Fruit fly (Drosophila melanogaster) whole organism, embryonic: ENCODE data around the gene CG31230.

ENCODE experiments used
- Bgb ChIP-seq: fragments of 200-800 bp; sonication (Bioruptor generic); IDR thresholded peaks from 2 replicates; pipeline ENCODE4 v1.3.6; 2022; ENCODE audit warnings: missing biosample characterization, missing genetic modification characterization; ENCODE audit not compliant: partially characterized antibody
- Blimp-1 ChIP-seq: fragments of 200-800 bp; sonication (Bioruptor generic); optimal IDR thresholded peaks from 3 replicates; lab custom pipeline; 2018; ENCODE audit warnings: missing biosample characterization, missing genetic modification characterization, mild to moderate bottlenecking, moderate library complexity, missing genetic modification reagents
- CG10147 ChIP-seq: fragments of 200-800 bp; sonication (Bioruptor generic); optimal IDR thresholded peaks from 2 replicates; lab custom pipeline; 2019; ENCODE audit warnings: missing biosample characterization, mild to moderate bottlenecking, missing genetic modification characterization, moderate library complexity
- CG10267 ChIP-seq: fragments of 200-800 bp; sonication (Bioruptor generic); optimal IDR thresholded peaks from 2 replicates; lab custom pipeline; 2018; ENCODE audit warnings: missing biosample characterization, mild to moderate bottlenecking, missing genetic modification characterization, moderate library complexity
- CG11696 ChIP-seq: fragments of 200-800 bp; sonication (Bioruptor generic); IDR thresholded peaks from 2 replicates; pipeline ENCODE4 v1.3.6; 2022; ENCODE audit warnings: missing biosample characterization, missing genetic modification characterization
- CG13296 ChIP-seq: fragments of 200-800 bp; sonication (Bioruptor generic); optimal IDR thresholded peaks from 3 replicates; lab custom pipeline; 2018; ENCODE audit warnings: missing biosample characterization, mild to moderate bottlenecking, missing genetic modification characterization
- CG17385 ChIP-seq: fragments of 200-800 bp; sonication (Bioruptor generic); optimal IDR thresholded peaks from 3 replicates; lab custom pipeline; 2018; ENCODE audit warnings: missing biosample characterization, mild to moderate bottlenecking, missing genetic modification characterization
- CG17829 ChIP-seq: fragments of 200-800 bp; optimal IDR thresholded peaks from 2 replicates; lab custom pipeline; 2019; ENCODE audit warnings: missing biosample characterization, mild to moderate bottlenecking, missing genetic modification characterization, moderate library complexity
- CG30403 ChIP-seq: fragments of 200-800 bp; sonication (Bioruptor generic); optimal IDR thresholded peaks from 3 replicates; lab custom pipeline; 2016; ENCODE audit warnings: missing biosample characterization, missing genetic modification characterization
- CG3065 ChIP-seq: fragments of 200-800 bp; sonication (Bioruptor generic); optimal IDR thresholded peaks from 2 replicates; lab custom pipeline; 2016; ENCODE audit warnings: missing biosample characterization, missing genetic modification characterization
- CG3163 ChIP-seq: fragments of 200-800 bp; sonication (Bioruptor generic); optimal IDR thresholded peaks from 3 replicates; lab custom pipeline; 2016; ENCODE audit warnings: missing biosample characterization, missing genetic modification characterization
- CG34422 ChIP-seq: fragments of 200-800 bp; sonication (Bioruptor generic); IDR thresholded peaks from 3 replicates; pipeline ENCODE4 v1.3.6; 2022; ENCODE audit warnings: missing biosample characterization, missing genetic modification characterization
- CG4328 ChIP-seq: fragments of 200-800 bp; sonication (Bioruptor generic); optimal IDR thresholded peaks from 3 replicates; lab custom pipeline; 2017; ENCODE audit warnings: missing biosample characterization, missing genetic modification reagents, missing genetic modification characterization
- CG6765 ChIP-seq: fragments of 200-800 bp; sonication (Bioruptor generic); optimal IDR thresholded peaks from 3 replicates; lab custom pipeline; 2017; ENCODE audit warnings: missing biosample characterization, mild to moderate bottlenecking, missing genetic modification characterization
- CG7271 ChIP-seq: fragments of 200-800 bp; sonication (Bioruptor generic); optimal IDR thresholded peaks from 2 replicates; lab custom pipeline; 2018; ENCODE audit warnings: missing biosample characterization, mild to moderate bottlenecking, missing genetic modification characterization, moderate library complexity
- CG7786 ChIP-seq: fragments of 200-800 bp; sonication (Bioruptor generic); optimal IDR thresholded peaks from 2 replicates; lab custom pipeline; 2016; ENCODE audit warnings: missing biosample characterization, missing genetic modification characterization
- CG7839 ChIP-seq: fragments of 200-800 bp; sonication (Bioruptor generic); optimal IDR thresholded peaks from 3 replicates; lab custom pipeline; 2018; ENCODE audit warnings: missing biosample characterization, mild to moderate bottlenecking, missing genetic modification characterization, moderate library complexity
- CG7928 ChIP-seq: fragments of 200-800 bp; sonication (Bioruptor generic); optimal IDR thresholded peaks from 2 replicates; lab custom pipeline; 2017; ENCODE audit warnings: missing biosample characterization, mild to moderate bottlenecking, missing genetic modification characterization
- CG8944 ChIP-seq: fragments of 200-800 bp; sonication (Bioruptor generic); optimal IDR thresholded peaks from 3 replicates; lab custom pipeline; 2016; ENCODE audit warnings: missing biosample characterization, missing genetic modification characterization
- CrebB ChIP-seq: fragments of 200-800 bp; sonication (Bioruptor generic); optimal IDR thresholded peaks from 3 replicates; lab custom pipeline; 2018; ENCODE audit warnings: missing biosample characterization, mild to moderate bottlenecking, missing genetic modification characterization
- Deaf1 ChIP-seq: fragments of 200-800 bp; optimal IDR thresholded peaks from 3 replicates; lab custom pipeline; 2019; ENCODE audit warnings: missing biosample characterization, mild to moderate bottlenecking, missing genetic modification characterization, moderate library complexity
- E2f1 ChIP-seq: fragments of 200-800 bp; sonication (Bioruptor generic); IDR thresholded peaks from 2 replicates; pipeline ENCODE4 v1.3.6; 2022; ENCODE audit warnings: missing biosample characterization, missing genetic modification characterization
- Elba2 ChIP-seq: fragments of 200-800 bp; sonication (Bioruptor generic); optimal IDR thresholded peaks from 3 replicates; lab custom pipeline; 2016; ENCODE audit warnings: missing biosample characterization, missing genetic modification characterization
- Fer1 ChIP-seq: fragments of 200-800 bp; sonication (Bioruptor generic); optimal IDR thresholded peaks from 2 replicates; lab custom pipeline; 2017; ENCODE audit warnings: missing biosample characterization, mild to moderate bottlenecking, missing genetic modification characterization
- Fer3 ChIP-seq: fragments of 200-800 bp; sonication (Bioruptor generic); optimal IDR thresholded peaks from 2 replicates; lab custom pipeline; 2018; ENCODE audit warnings: missing biosample characterization, mild to moderate bottlenecking, missing genetic modification characterization, moderate library complexity
- Hsf ChIP-seq: fragments of 200-800 bp; sonication (Bioruptor generic); optimal IDR thresholded peaks from 3 replicates; lab custom pipeline; 2016; ENCODE audit warnings: missing biosample characterization, missing genetic modification characterization
- Jarid2 ChIP-seq: fragments of 200-800 bp; sonication (Bioruptor generic); optimal IDR thresholded peaks from 3 replicates; lab custom pipeline; 2017; ENCODE audit warnings: mild to moderate bottlenecking, missing biosample characterization, missing genetic modification reagents, missing genetic modification characterization
- Lhr ChIP-seq: fragments of 200-800 bp; sonication (Bioruptor generic); optimal IDR thresholded peaks from 3 replicates; lab custom pipeline; 2017; ENCODE audit warnings: mild to moderate bottlenecking, missing biosample characterization, missing genetic modification reagents, missing genetic modification characterization
- MBD-R2 ChIP-seq: fragments of 200-800 bp; sonication (Bioruptor generic); IDR thresholded peaks from 2 replicates; pipeline ENCODE4 v1.3.6; 2022; ENCODE audit warnings: missing biosample characterization, missing genetic modification characterization
- ara ChIP-seq: fragments of 200-800 bp; sonication (Bioruptor generic); IDR thresholded peaks from 2 replicates; pipeline ENCODE4 v1.3.6; 2022; ENCODE audit warnings: missing biosample characterization, missing genetic modification characterization
- bigmax ChIP-seq: fragments of 200-800 bp; sonication (Bioruptor generic); optimal IDR thresholded peaks from 2 replicates; lab custom pipeline; 2018; ENCODE audit warnings: missing biosample characterization, mild to moderate bottlenecking, missing genetic modification characterization
- bsh ChIP-seq, 2 experiments: fragments of 200-800 bp; sonication (Bioruptor generic); optimal IDR thresholded peaks; 2 replicates each; lab custom pipeline; 2017 to 2018; ENCODE audit warnings: mild to moderate bottlenecking in 2 of 2, missing biosample characterization in 2 of 2, missing genetic modification characterization in 2 of 2, moderate library complexity in 1 of 2
- croc ChIP-seq: fragments of 200-800 bp; sonication (Bioruptor generic); conservative IDR thresholded peaks from 3 replicates; pipeline ENCODE4 v1.3.6; 2022; ENCODE audit warnings: missing biosample characterization, missing genetic modification characterization
- danr ChIP-seq: fragments of 200-800 bp; sonication (Bioruptor generic); IDR thresholded peaks from 2 replicates; pipeline ENCODE4 v1.3.6; 2022; ENCODE audit warnings: missing biosample characterization, missing genetic modification characterization
- eyg ChIP-seq: fragments of 200-800 bp; sonication (Bioruptor generic); optimal IDR thresholded peaks from 3 replicates; lab custom pipeline; 2016; ENCODE audit warnings: missing biosample characterization, missing genetic modification characterization
- grau ChIP-seq: fragments of 200-800 bp; optimal IDR thresholded peaks from 3 replicates; lab custom pipeline; 2019; ENCODE audit warnings: missing biosample characterization, mild to moderate bottlenecking, missing genetic modification characterization, moderate library complexity
- grn ChIP-seq: fragments of 200-800 bp; sonication (Bioruptor generic); optimal IDR thresholded peaks from 3 replicates; lab custom pipeline; 2017; ENCODE audit warnings: missing biosample characterization, missing genetic modification characterization
- inv ChIP-seq: fragments of 200-800 bp; sonication (Bioruptor generic); IDR thresholded peaks from 2 replicates; pipeline ENCODE4 v1.3.6; 2022; ENCODE audit warnings: missing biosample characterization, missing genetic modification characterization; ENCODE audit not compliant: partially characterized antibody
- jigr1 ChIP-seq: fragments of 200-800 bp; sonication (Bioruptor generic); IDR thresholded peaks from 3 replicates; pipeline ENCODE4 v1.3.6; 2022; ENCODE audit warnings: missing biosample characterization, missing genetic modification characterization
- jumu ChIP-seq: fragments of 200-800 bp; sonication (Bioruptor generic); optimal IDR thresholded peaks from 3 replicates; lab custom pipeline; 2016; ENCODE audit warnings: missing biosample characterization, missing genetic modification characterization
- lola ChIP-seq, 3 experiments: fragments of >200 bp in 2 of 3; fragments of 200-800 bp in 1 of 3; sonication (Bioruptor generic) in 1 of 3; optimal IDR thresholded peaks; 2 replicates each; lab custom pipeline; 2017 to 2019; ENCODE audit warnings: missing biosample characterization in 3 of 3, missing genetic modification characterization in 3 of 3, mild to moderate bottlenecking in 1 of 3, moderate library complexity in 1 of 3
- nmo ChIP-seq: fragments of 200-800 bp; sonication (Bioruptor generic); optimal IDR thresholded peaks from 2 replicates; lab custom pipeline; 2018; ENCODE audit warnings: missing biosample characterization, mild to moderate bottlenecking, missing genetic modification characterization, moderate library complexity
- onecut ChIP-seq: fragments of 200-800 bp; sonication (Bioruptor generic); IDR thresholded peaks from 2 replicates; pipeline ENCODE4 v1.3.6; 2022; ENCODE audit warnings: missing biosample characterization, missing genetic modification characterization
- p53 ChIP-seq: fragments of 200-800 bp; sonication (Bioruptor generic); optimal IDR thresholded peaks from 2 replicates; lab custom pipeline; 2016; ENCODE audit warnings: missing biosample characterization, missing genetic modification characterization
- pho ChIP-seq: fragments of 200-800 bp; sonication (Bioruptor generic); optimal IDR thresholded peaks from 2 replicates; lab custom pipeline; 2016; ENCODE audit warnings: missing biosample characterization, missing genetic modification characterization
- ro ChIP-seq: fragments of 200-800 bp; sonication (Bioruptor generic); IDR thresholded peaks from 2 replicates; pipeline ENCODE4 v1.3.6; 2022; ENCODE audit warnings: missing biosample characterization, missing genetic modification characterization
- scrt ChIP-seq: fragments of 200-800 bp; sonication (Bioruptor generic); optimal IDR thresholded peaks from 2 replicates; lab custom pipeline; 2018; ENCODE audit warnings: missing biosample characterization, mild to moderate bottlenecking, missing genetic modification characterization, moderate library complexity
- slbo ChIP-seq: fragments of 200-800 bp; sonication (Bioruptor generic); IDR thresholded peaks from 2 replicates; pipeline ENCODE4 v1.3.6; 2022; ENCODE audit warnings: missing biosample characterization, missing genetic modification characterization
- ssp ChIP-seq: fragments of 200-800 bp; sonication (Bioruptor generic); IDR thresholded peaks from 2 replicates; pipeline ENCODE4 v1.3.6; 2022; ENCODE audit warnings: missing biosample characterization, missing genetic modification characterization
- unc-4 ChIP-seq: fragments of 200-800 bp; sonication (Bioruptor generic); IDR thresholded peaks from 2 replicates; pipeline ENCODE4 v1.3.6; 2022; ENCODE audit warnings: missing biosample characterization, missing genetic modification characterization; ENCODE audit not compliant: partially characterized antibody

Gene CG31230

dm6 chr3R:18663525-18663924 lies 8.0 kb upstream of the CG31230 start, which contains the start of the genes Cpsf73 and Gos28 (continued):
- 0 out of 2 replicates have a peak, but pooled peaks have one; percentile 34 for TF ChIP-seq unc-4
- no peak for TF ChIP-seq CG4328 (GFP tag; lab: Kevin White, UChicago)
- no peak for TF ChIP-seq croc (GFP tag; lab: Robert Waterston, UW)
- no peak for TF ChIP-seq CG7839 (tag; lab: Kevin White, UChicago)
- TF ChIP-seq ara (GFP tag; lab: Robert Waterston, UW), result 0 out of 2 replicates have a peak, but pooled peaks have one; percentile 32
- peak; percentile 78 for TF ChIP-seq CG7928
- no peak for TF ChIP-seq Deaf1 (tag; lab: Kevin White, UChicago)
- TF ChIP-seq Bgb (GFP tag; lab: Robert Waterston, UW), result peak; percentile 15; the same call in 1 of the 2 replicates
- peak; percentile 50 for TF ChIP-seq jumu (GFP tag; lab: Kevin White, UChicago)
- TF ChIP-seq CG30403 (GFP tag; lab: Kevin White, UChicago), result peak; percentile 37
- TF ChIP-seq bigmax, result no peak
- peak in 1 of 2 experiments; percentile 1 for TF ChIP-seq bsh (GFP tag; optimal IDR thresholded peaks at IDR 0.05; lab: Kevin White, UChicago)
- peak; percentile 84 for TF ChIP-seq ssp (GFP tag; lab: Robert Waterston, UW)
- no peak for TF ChIP-seq p53 (GFP tag; lab: Kevin White, UChicago)
- TF ChIP-seq scrt (GFP tag; lab: Kevin White, UChicago), result peak; percentile 24
- peak; percentile 29 for TF ChIP-seq grau (tag; lab: Kevin White, UChicago)
- TF ChIP-seq slbo (GFP tag; lab: Robert Waterston, UW), result peak; percentile 49
- peak; percentile 5 for TF ChIP-seq grn (GFP tag; lab: Kevin White, UChicago)
- no peak for TF ChIP-seq ro (GFP tag; lab: Robert Waterston, UW)
- peak; percentile 15 for TF ChIP-seq pho (GFP tag; lab: Kevin White, UChicago)
- TF ChIP-seq CrebB (tag; lab: Kevin White, UChicago), result no peak
- peak; percentile 13 for TF ChIP-seq CG10147 (GFP tag; lab: Kevin White, UChicago)
- peak; percentile 54 for TF ChIP-seq CG10267
- TF ChIP-seq jigr1 (GFP tag; lab: Robert Waterston, UW), result no peak
- TF ChIP-seq E2f1 (GFP tag; lab: Robert Waterston, UW), result no peak
- TF ChIP-seq CG7271 (tag; lab: Kevin White, UChicago), result peak; percentile 1
- no peak for TF ChIP-seq CG13296 (GFP tag; lab: Kevin White, UChicago)
- peak; percentile 16 for TF ChIP-seq Fer1 (GFP tag; lab: Kevin White, UChicago)
- peak in 1 of 3 experiments; percentile 24 for TF ChIP-seq lola (GFP tag; optimal IDR thresholded peaks at IDR 0.05; lab: Kevin White, UChicago)
- TF ChIP-seq CG17829 (tag; lab: Kevin White, UChicago), result peak; percentile 35
- no peak for TF ChIP-seq CG6765 (GFP tag; lab: Kevin White, UChicago)
- TF ChIP-seq MBD-R2, result peak; percentile 97
- TF ChIP-seq inv (GFP tag; lab: Robert Waterston, UW), result peak; percentile 42; the same call in 1 of the 2 replicates
- TF ChIP-seq Lhr (GFP tag; lab: Kevin White, UChicago), result peak; percentile 22
- TF ChIP-seq eyg, result no peak
- peak; percentile 0 for TF ChIP-seq Hsf (GFP tag; lab: Kevin White, UChicago)
- TF ChIP-seq CG3065 (GFP tag; lab: Kevin White, UChicago), result no peak
- no peak for TF ChIP-seq CG11696 (GFP tag; lab: Robert Waterston, UW)
- TF ChIP-seq CG34422 (GFP tag; lab: Robert Waterston, UW), result peak; percentile 78; the same call in 2 of the 3 replicates
- no peak for TF ChIP-seq onecut
- TF ChIP-seq CG17385 (GFP tag; lab: Kevin White, UChicago), result peak; percentile 16
- TF ChIP-seq CG7786 (GFP tag; lab: Kevin White, UChicago), result peak; percentile 3
- peak; percentile 3 for TF ChIP-seq Blimp-1
- no peak for TF ChIP-seq Fer3 (tag; lab: Kevin White, UChicago)
- TF ChIP-seq CG8944 (GFP tag; lab: Kevin White, UChicago), result peak; percentile 18
- TF ChIP-seq CG3163 (GFP tag; lab: Kevin White, UChicago), result no peak
- peak; percentile 78 for TF ChIP-seq Elba2 (GFP tag; lab: Kevin White, UChicago)
- no peak for TF ChIP-seq danr
- no peak for TF ChIP-seq Jarid2 (GFP tag; lab: Kevin White, UChicago)
- peak; percentile 69 for TF ChIP-seq nmo (GFP tag; lab: Kevin White, UChicago)
